Fruit fly (Drosophila melanogaster) whole organism, embryonic: ENCODE measurements around the gene CG15221.

Experiments used
- Abd-B ChIP-seq: fragments of 200-800 bp; sonication (Bioruptor generic); optimal IDR thresholded peaks from 2 replicates; lab custom pipeline; 2018; ENCODE audit warnings: missing biosample characterization, mild to moderate bottlenecking, missing genetic modification characterization, moderate library complexity
- Atf6 ChIP-seq: fragments of 200-800 bp; sonication (Bioruptor generic); IDR thresholded peaks from 2 replicates; pipeline ENCODE4 v1.3.6; 2022; ENCODE audit warnings: missing biosample characterization, missing genetic modification characterization
- BEAF-32 ChIP-seq: fragments of 200-800 bp; sonication (Bioruptor generic); optimal IDR thresholded peaks from 3 replicates; lab custom pipeline; 2017; ENCODE audit warnings: missing biosample characterization, missing genetic modification characterization, mild to moderate bottlenecking, moderate library complexity, missing genetic modification reagents
- C15 ChIP-seq: fragments of 200-800 bp; sonication (Bioruptor generic); IDR thresholded peaks from 3 replicates; pipeline ENCODE4 v1.3.6; 2022; ENCODE audit warnings: missing biosample characterization, missing genetic modification characterization
- CG10209 ChIP-seq: fragments of 200-800 bp; sonication (Bioruptor generic); optimal IDR thresholded peaks from 3 replicates; lab custom pipeline; 2017; ENCODE audit warnings: missing biosample characterization, mild to moderate bottlenecking, missing genetic modification characterization, missing genetic modification reagents
- CG10267 ChIP-seq: fragments of 200-800 bp; sonication (Bioruptor generic); optimal IDR thresholded peaks from 2 replicates; lab custom pipeline; 2018; ENCODE audit warnings: missing biosample characterization, mild to moderate bottlenecking, missing genetic modification characterization, moderate library complexity
- CG10654 ChIP-seq: fragments of 200-800 bp; sonication (Bioruptor generic); optimal IDR thresholded peaks from 2 replicates; lab custom pipeline; 2016; ENCODE audit warnings: missing biosample characterization, missing genetic modification characterization
- CG12071 ChIP-seq: fragments of 200-800 bp; sonication (Bioruptor generic); optimal IDR thresholded peaks from 3 replicates; lab custom pipeline; 2018; ENCODE audit warnings: missing biosample characterization, mild to moderate bottlenecking, missing genetic modification characterization
- CG13123 ChIP-seq: fragments of 200-800 bp; sonication (Bioruptor generic); optimal IDR thresholded peaks from 2 replicates; lab custom pipeline; 2016; ENCODE audit warnings: missing biosample characterization, missing genetic modification characterization
- CG13424 ChIP-seq: fragments of 200-800 bp; sonication (Bioruptor generic); optimal IDR thresholded peaks from 2 replicates; lab custom pipeline; 2019; ENCODE audit warnings: missing biosample characterization, mild to moderate bottlenecking, missing genetic modification characterization, moderate library complexity
- CG14667 ChIP-seq: fragments of 200-800 bp; sonication (Bioruptor generic); IDR thresholded peaks from 2 replicates; pipeline ENCODE4 v1.3.6; 2022; ENCODE audit warnings: missing biosample characterization, missing genetic modification characterization
- CG14710 ChIP-seq: fragments of 200-800 bp; sonication (Bioruptor generic); optimal IDR thresholded peaks from 3 replicates; lab custom pipeline; 2019; ENCODE audit warnings: missing biosample characterization, mild to moderate bottlenecking, missing genetic modification characterization, moderate library complexity
- CG14860 ChIP-seq: fragments of 200-800 bp; sonication (Bioruptor generic); IDR thresholded peaks from 3 replicates; pipeline ENCODE4 v1.3.6; 2022; ENCODE audit warnings: missing biosample characterization, missing genetic modification characterization; ENCODE audit not compliant: partially characterized antibody
- CG15011 ChIP-seq: fragments of 200-800 bp; sonication (Bioruptor generic); optimal IDR thresholded peaks from 3 replicates; lab custom pipeline; 2018; ENCODE audit warnings: missing biosample characterization, mild to moderate bottlenecking, missing genetic modification characterization
- CG15269 ChIP-seq: fragments of 200-800 bp; sonication (Bioruptor generic); optimal IDR thresholded peaks from 2 replicates; lab custom pipeline; 2018; ENCODE audit warnings: missing biosample characterization, mild to moderate bottlenecking, missing genetic modification characterization, moderate library complexity
- CG16863 ChIP-seq: fragments of 200-800 bp; sonication (Bioruptor generic); optimal IDR thresholded peaks from 3 replicates; lab custom pipeline; 2016; ENCODE audit warnings: missing biosample characterization, missing genetic modification characterization
- CG17361 ChIP-seq: fragments of 200-800 bp; sonication (Bioruptor generic); IDR thresholded peaks from 3 replicates; pipeline ENCODE4 v1.3.6; 2022; ENCODE audit warnings: missing biosample characterization, missing genetic modification characterization
- CG17568 ChIP-seq: fragments of 200-800 bp; sonication (Bioruptor generic); optimal IDR thresholded peaks from 2 replicates; lab custom pipeline; 2018; ENCODE audit warnings: missing biosample characterization, mild to moderate bottlenecking, missing genetic modification characterization, moderate library complexity
- CG2889 ChIP-seq: fragments of 200-800 bp; sonication (Bioruptor generic); IDR thresholded peaks from 3 replicates; pipeline ENCODE4 v1.3.6; 2022; ENCODE audit warnings: missing biosample characterization, missing genetic modification characterization
- CG31388 ChIP-seq: fragments of 200-800 bp; sonication (Bioruptor generic); optimal IDR thresholded peaks from 2 replicates; lab custom pipeline; 2016; ENCODE audit warnings: missing biosample characterization, missing genetic modification characterization
- CG4404 ChIP-seq: fragments of 200-800 bp; sonication (Bioruptor generic); IDR thresholded peaks from 2 replicates; pipeline ENCODE4 v1.3.6; 2022; ENCODE audit warnings: missing biosample characterization, missing genetic modification characterization
- CG6683 ChIP-seq: fragments of 200-800 bp; sonication (Bioruptor generic); optimal IDR thresholded peaks from 2 replicates; lab custom pipeline; 2017; ENCODE audit warnings: missing biosample characterization, mild to moderate bottlenecking, missing genetic modification characterization, missing genetic modification reagents
- CG6689 ChIP-seq: fragments of 200-800 bp; sonication (Bioruptor generic); IDR thresholded peaks from 2 replicates; pipeline ENCODE4 v1.3.6; 2022; ENCODE audit warnings: missing biosample characterization, missing genetic modification characterization
- CG6854 ChIP-seq: fragments of 200-800 bp; sonication (Bioruptor generic); optimal IDR thresholded peaks from 3 replicates; lab custom pipeline; 2017; ENCODE audit warnings: missing biosample characterization, mild to moderate bottlenecking, missing genetic modification characterization
- CG7271 ChIP-seq: fragments of 200-800 bp; sonication (Bioruptor generic); optimal IDR thresholded peaks from 2 replicates; lab custom pipeline; 2018; ENCODE audit warnings: missing biosample characterization, mild to moderate bottlenecking, missing genetic modification characterization, moderate library complexity
- CG7839 ChIP-seq: fragments of 200-800 bp; sonication (Bioruptor generic); optimal IDR thresholded peaks from 3 replicates; lab custom pipeline; 2018; ENCODE audit warnings: missing biosample characterization, mild to moderate bottlenecking, missing genetic modification characterization, moderate library complexity
- CG7963 ChIP-seq: fragments of 200-800 bp; sonication (Bioruptor generic); IDR thresholded peaks from 3 replicates; pipeline ENCODE4 v1.3.6; 2022; ENCODE audit warnings: missing biosample characterization, missing genetic modification characterization; ENCODE audit not compliant: partially characterized antibody
- Camta ChIP-seq: fragments of 200-800 bp; sonication (Bioruptor generic); optimal IDR thresholded peaks from 2 replicates; lab custom pipeline; 2016; ENCODE audit warnings: missing biosample characterization, missing genetic modification characterization
- D ChIP-seq, 2 experiments: fragments of 200-800 bp in 1 of 2; fragments of >200 bp in 1 of 2; sonication (Bioruptor generic) in 1 of 2; optimal IDR thresholded peaks; 2 replicates in 1 of 2; 3 replicates in 1 of 2; lab custom pipeline; 2017; ENCODE audit warnings: mild to moderate bottlenecking in 1 of 2, missing biosample characterization in 1 of 2, missing genetic modification characterization in 1 of 2, missing genetic modification reagents in 1 of 2
- Dref ChIP-seq: fragments of 200-800 bp; sonication (Bioruptor generic); IDR thresholded peaks from 2 replicates; pipeline ENCODE4 v1.3.6; 2022; ENCODE audit warnings: missing biosample characterization, missing genetic modification characterization
- Elba2 ChIP-seq: fragments of 200-800 bp; sonication (Bioruptor generic); optimal IDR thresholded peaks from 3 replicates; lab custom pipeline; 2016; ENCODE audit warnings: missing biosample characterization, missing genetic modification characterization
- Pdp1 ChIP-seq, 2 experiments: fragments of 200-800 bp; sonication (Bioruptor generic); optimal IDR thresholded peaks; 3 replicates each; lab custom pipeline; 2016; ENCODE audit warnings: missing biosample characterization in 2 of 2, missing genetic modification characterization in 2 of 2, mild to moderate bottlenecking in 1 of 2, moderate library complexity in 1 of 2
- Scr ChIP-seq: fragments of 200-800 bp; sonication (Bioruptor generic); IDR thresholded peaks from 2 replicates; pipeline ENCODE4 v1.3.6; 2022; ENCODE audit warnings: missing biosample characterization, missing genetic modification characterization; ENCODE audit not compliant: partially characterized antibody
- Taf1 ChIP-seq: fragments of 200-800 bp; sonication (Bioruptor generic); IDR thresholded peaks from 2 replicates; pipeline ENCODE4 v1.3.6; 2022; ENCODE audit warnings: missing biosample characterization, missing genetic modification characterization
- YL-1 ChIP-seq: fragments of 200-800 bp; sonication (Bioruptor generic); optimal IDR thresholded peaks from 3 replicates; lab custom pipeline; 2017; ENCODE audit warnings: missing biosample characterization, mild to moderate bottlenecking, missing genetic modification characterization
- bbx ChIP-seq: fragments of 200-800 bp; sonication (Bioruptor generic); IDR thresholded peaks from 2 replicates; pipeline ENCODE4 v1.3.6; 2022; ENCODE audit warnings: missing biosample characterization, missing genetic modification characterization; ENCODE audit not compliant: partially characterized antibody
- bcd ChIP-seq: fragments of 200-800 bp; sonication (Bioruptor generic); optimal IDR thresholded peaks from 2 replicates; lab custom pipeline; 2017; ENCODE audit warnings: missing biosample characterization, mild to moderate bottlenecking, missing genetic modification characterization
- btn ChIP-seq: fragments of 200-800 bp; sonication (Bioruptor generic); optimal IDR thresholded peaks from 2 replicates; lab custom pipeline; 2016; ENCODE audit warnings: missing biosample characterization, missing genetic modification characterization
- crc ChIP-seq: fragments of 200-800 bp; sonication (Bioruptor generic); optimal IDR thresholded peaks from 2 replicates; lab custom pipeline; 2016; ENCODE audit warnings: missing biosample characterization, missing genetic modification characterization
- en ChIP-seq: fragments of 200-800 bp; sonication (Bioruptor generic); optimal IDR thresholded peaks from 2 replicates; lab custom pipeline; 2016; ENCODE audit warnings: missing biosample characterization, missing genetic modification characterization
- fd3F ChIP-seq: fragments of 200-800 bp; sonication (Bioruptor generic); optimal IDR thresholded peaks from 2 replicates; lab custom pipeline; 2018; ENCODE audit warnings: missing biosample characterization, mild to moderate bottlenecking, missing genetic modification characterization, moderate library complexity
- fd64A ChIP-seq: fragments of 200-800 bp; sonication (Bioruptor generic); optimal IDR thresholded peaks from 3 replicates; lab custom pipeline; 2018; ENCODE audit warnings: missing biosample characterization, mild to moderate bottlenecking, missing genetic modification characterization
- onecut ChIP-seq: fragments of 200-800 bp; sonication (Bioruptor generic); IDR thresholded peaks from 2 replicates; pipeline ENCODE4 v1.3.6; 2022; ENCODE audit warnings: missing biosample characterization, missing genetic modification characterization
- org-1 ChIP-seq: fragments of 200-800 bp; sonication (Bioruptor generic); optimal IDR thresholded peaks from 2 replicates; lab custom pipeline; 2017; ENCODE audit warnings: missing biosample characterization, missing genetic modification characterization
- salm ChIP-seq: fragments of 200-800 bp; sonication (Bioruptor generic); optimal IDR thresholded peaks from 2 replicates; lab custom pipeline; 2018; ENCODE audit warnings: missing biosample characterization, mild to moderate bottlenecking, missing genetic modification characterization
- sima ChIP-seq: fragments of 200-800 bp; sonication (Bioruptor generic); optimal IDR thresholded peaks from 2 replicates; lab custom pipeline; 2016; ENCODE audit warnings: missing biosample characterization, missing genetic modification characterization
- sisA ChIP-seq: fragments of 200-800 bp; sonication (Bioruptor generic); IDR thresholded peaks from 2 replicates; pipeline ENCODE4 v1.3.6; 2022; ENCODE audit warnings: missing biosample characterization, missing genetic modification characterization
- slp2 ChIP-seq: fragments of 200-800 bp; sonication (Bioruptor generic); optimal IDR thresholded peaks from 2 replicates; lab custom pipeline; 2016; ENCODE audit warnings: missing biosample characterization, missing genetic modification characterization
- wek ChIP-seq: fragments of 200-800 bp; sonication (Bioruptor generic); optimal IDR thresholded peaks from 3 replicates; lab custom pipeline; 2018; ENCODE audit warnings: missing biosample characterization, mild to moderate bottlenecking, missing genetic modification characterization, moderate library complexity

CG15221 gene

DNA sequence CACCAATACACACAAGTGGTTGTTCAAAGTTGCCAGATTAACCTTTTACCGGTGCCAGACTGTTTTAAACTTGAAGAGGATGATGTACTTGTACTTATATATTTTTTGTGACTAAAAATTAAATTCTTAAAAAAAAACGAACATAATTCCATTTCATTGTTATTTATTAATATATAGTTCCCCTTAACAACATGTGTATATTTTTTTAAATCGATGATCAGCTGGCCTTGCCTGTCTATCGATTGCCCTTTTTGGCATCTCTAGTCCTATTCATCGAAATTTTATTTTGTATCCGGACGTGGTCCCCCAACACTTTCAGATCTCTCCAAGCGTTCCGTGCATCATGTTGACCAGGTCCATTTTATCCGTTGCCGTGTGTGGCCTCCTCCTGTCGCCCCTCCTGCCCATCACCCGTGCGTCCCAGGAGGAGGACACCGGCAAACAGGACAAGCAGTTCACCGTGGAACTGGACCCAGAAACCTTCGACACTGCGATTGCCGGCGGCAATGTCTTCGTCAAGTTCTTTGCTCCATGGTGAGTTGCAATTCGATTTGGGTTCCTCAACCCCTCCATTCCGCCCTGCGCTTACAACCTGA lies 7.2 kb upstream of the CG15221 start, which contains the start of gene prtp (continued):
- TF ChIP-seq slp2 (GFP tag; lab: Kevin White, UChicago) (no peak), Camta (peak; percentile 12), en (GFP tag; lab: Kevin White, UChicago) (no peak), fd3F (GFP tag; lab: Kevin White, UChicago) (no peak), Scr (GFP tag; lab: Robert Waterston, UW) (peak; percentile 69), CG17361 (GFP tag; lab: Robert Waterston, UW) (no peak), CG15011 (GFP tag; lab: Kevin White, UChicago) (no peak), fd64A (GFP tag; lab: Kevin White, UChicago) (no peak), C15 (no peak), CG6683 (GFP tag; lab: Kevin White, UChicago) (no peak), onecut (GFP tag; lab: Robert Waterston, UW) (no peak), CG7963 (GFP tag; lab: Robert Waterston, UW) (no peak), bcd (GFP tag; lab: Kevin White, UChicago) (no peak), CG10654 (GFP tag; lab: Kevin White, UChicago) (peak; percentile 8), Taf1 (GFP tag; lab: Robert Waterston, UW) (no peak), bbx (GFP tag; lab: Robert Waterston, UW) (peak; percentile 32; the same call in 1 of the 2 replicates), CG13123 (GFP tag; lab: Kevin White, UChicago) (no peak), crc (GFP tag; lab: Kevin White, UChicago) (no peak), sisA (GFP tag; lab: Robert Waterston, UW) (no peak; the same call in 1 of the 2 replicates), org-1 (GFP tag; lab: Kevin White, UChicago) (no peak), CG13424 (tag; lab: Kevin White, UChicago) (peak; percentile 15), Atf6 (no peak), CG10267 (peak; percentile 50), Abd-B (GFP tag; lab: Kevin White, UChicago) (no peak), CG7839 (tag; lab: Kevin White, UChicago) (no peak), Elba2 (GFP tag; lab: Kevin White, UChicago) (no peak), CG15269 (tag; lab: Kevin White, UChicago) (no peak), salm (tag; lab: Kevin White, UChicago) (no peak), CG2889 (GFP tag; lab: Robert Waterston, UW) (no peak), CG12071 (GFP tag; lab: Kevin White, UChicago) (no peak), sima (GFP tag; lab: Kevin White, UChicago) (no peak), Dref (GFP tag; lab: Robert Waterston, UW) (peak; percentile 66), Pdp1 (GFP tag; optimal IDR thresholded peaks at IDR 0.05; lab: Kevin White, UChicago) (no peak), CG10209 (GFP tag; lab: Kevin White, UChicago) (no peak), CG17568 (no peak), CG4404 (GFP tag; lab: Robert Waterston, UW) (no peak), btn (GFP tag; lab: Kevin White, UChicago) (no peak), CG14710 (tag; lab: Kevin White, UChicago) (peak; percentile 71), CG7271 (tag; lab: Kevin White, UChicago) (peak; percentile 33), CG14860 (GFP tag; lab: Robert Waterston, UW) (no peak; the same call in 2 of the 3 replicates), wek (no peak), CG6854 (GFP tag; lab: Kevin White, UChicago) (no peak), BEAF-32 (GFP tag; lab: Kevin White, UChicago) (peak; percentile 68), YL-1 (GFP tag; lab: Kevin White, UChicago) (no peak), CG31388 (GFP tag; lab: Kevin White, UChicago) (no peak), CG6689 (GFP tag; lab: Robert Waterston, UW) (no peak), D (optimal IDR thresholded peaks at IDR 0.05; lab: Kevin White, UChicago) (no peak), D (GFP tag; optimal IDR thresholded peaks at IDR 0.05; lab: Kevin White, UChicago) (no peak), CG16863 (no peak), CG14667 (no peak)
